Worm (Caenorhabditis elegans): ENCODE measurements around the gene mob-2.

DNA sequence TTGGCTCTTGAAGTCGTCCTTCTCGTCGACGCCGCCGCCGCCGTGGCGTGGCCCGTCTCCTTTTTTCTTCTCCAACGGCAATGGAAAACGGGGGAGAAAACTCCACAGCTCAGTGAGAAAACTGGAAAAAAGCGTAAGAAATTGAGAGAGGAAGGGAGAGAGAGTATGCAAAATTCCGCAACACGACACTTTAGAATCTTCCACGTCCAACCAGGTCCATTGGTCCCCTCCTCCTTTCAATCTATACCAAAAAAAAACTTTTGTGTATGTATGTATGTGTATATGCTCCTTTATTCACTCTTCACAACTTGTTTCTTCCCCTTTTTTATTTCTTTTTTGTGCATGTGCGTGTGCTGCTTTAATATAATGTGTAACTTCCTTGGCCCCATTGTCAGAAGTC, 39.2 kb upstream of the mob-2 start:
- TF ChIP-seq ceh-24 (tag; optimal IDR thresholded peaks at IDR 0.05) (no peak), lim-6 (tag; optimal IDR thresholded peaks at IDR 0.05) (no peak), hlh-15 (tag; optimal IDR thresholded peaks at IDR 0.05) (no peak), pag-3 (tag; optimal IDR thresholded peaks at IDR 0.05; ENCODE audit: borderline replicate concordance) (no peak), sox-4 (tag; optimal IDR thresholded peaks at IDR 0.05) (no peak), nfya-1 (tag; optimal IDR thresholded peaks at IDR 0.05) (peak; percentile 22), ref-2 (tag; optimal IDR thresholded peaks at IDR 0.05) (no peak), hlh-6 (tag; optimal IDR thresholded peaks at IDR 0.05) (no peak), ttx-3 (tag; optimal IDR thresholded peaks at IDR 0.05) (no peak), C08G9.2 (tag; optimal IDR thresholded peaks at IDR 0.05) (no peak), pqm-1 (tag; optimal IDR thresholded peaks at IDR 0.05) (no peak)
